Worm (Caenorhabditis elegans) whole organism, early embryonic: ENCODE data around the gene srsx-29.

Source experiments
- B0310.2 ChIP-seq: sonication (generic microtip); optimal IDR thresholded peaks from 2 replicates; lab custom pipeline; 2016; ENCODE audit warnings: mild to moderate bottlenecking, missing genetic modification characterization, missing compliant biosample characterization
- ama-1 ChIP-seq: fragments of 150-350 bp; optimal IDR thresholded peaks from 2 replicates; lab custom pipeline; 2014
- flt-1 ChIP-seq: fragments of 200-800 bp; sonication (Bioruptor generic); IDR thresholded peaks from 2 replicates; pipeline ENCODE4 v1.3.6; 2022; ENCODE audit warnings: missing genetic modification characterization, missing compliant biosample characterization
- hnd-1 ChIP-seq: sonication (generic microtip); optimal IDR thresholded peaks from 2 replicates; lab custom pipeline; 2016; ENCODE audit warnings: missing genetic modification characterization, missing compliant biosample characterization
- scrt-1 ChIP-seq: fragments of 200-800 bp; sonication (Bioruptor generic); IDR thresholded peaks from 2 replicates; pipeline ENCODE4 v1.3.6; 2022; ENCODE audit warnings: missing genetic modification characterization, missing compliant biosample characterization
- sea-1 ChIP-seq: fragments of 200-800 bp; sonication (Bioruptor generic); conservative IDR thresholded peaks from 2 replicates; pipeline ENCODE4 v1.3.6; 2022; ENCODE audit warnings: missing genetic modification characterization, missing compliant biosample characterization
- tbx-11 ChIP-seq: fragments of 200-800 bp; sonication (Bioruptor generic); IDR thresholded peaks from 2 replicates; pipeline ENCODE4 v1.3.6; 2022; ENCODE audit warnings: missing genetic modification characterization, missing compliant biosample characterization
- tra-4 ChIP-seq: sonication (generic microtip); optimal IDR thresholded peaks from 2 replicates; lab custom pipeline; 2017; ENCODE audit warnings: missing genetic modification characterization, missing compliant biosample characterization

- TF ChIP-seq sea-1 (GFP tag; lab: Robert Waterston, UW) (no peak), tbx-11 (GFP tag; lab: Robert Waterston, UW) (no peak), ama-1 (lab: Kevin White, UChicago) (no peak), hnd-1 (tag; lab: Kevin White, UChicago) (no peak), tra-4 (tag; lab: Kevin White, UChicago) (no peak), scrt-1 (GFP tag; lab: Robert Waterston, UW) (no peak), B0310.2 (no peak), flt-1 (GFP tag; lab: Robert Waterston, UW) (no peak)
Observed at ce11 chrV:10183810-10184209, 29.0 kb downstream of the srsx-29 start.
